Fruit fly (Drosophila melanogaster) whole organism, prepupa: ENCODE results near the gene spir.

Experiments used
- Blimp-1 ChIP-seq: fragments of 200-800 bp; sonication (Bioruptor generic); optimal IDR thresholded peaks from 3 replicates; lab custom pipeline; 2017; ENCODE audit warnings: missing biosample characterization, missing genetic modification characterization, mild to moderate bottlenecking, moderate library complexity, missing genetic modification reagents
- CG10631 ChIP-seq: fragments of 200-800 bp; sonication (Bioruptor generic); optimal IDR thresholded peaks from 2 replicates; lab custom pipeline; 2016; ENCODE audit warnings: missing biosample characterization, missing genetic modification characterization
- CG11762 ChIP-seq: fragments of 200-800 bp; sonication (Bioruptor generic); optimal IDR thresholded peaks from 3 replicates; lab custom pipeline; 2016; ENCODE audit warnings: missing biosample characterization, missing genetic modification characterization; ENCODE audit not compliant: insufficient read depth
- CG15336 ChIP-seq: fragments of 200-800 bp; sonication (Bioruptor generic); IDR thresholded peaks from 2 replicates; pipeline ENCODE4 v1.3.6; 2022; ENCODE audit warnings: missing biosample characterization, missing genetic modification characterization
- CG16779 ChIP-seq: fragments of 200-800 bp; sonication (Bioruptor generic); optimal IDR thresholded peaks from 3 replicates; lab custom pipeline; 2017; ENCODE audit warnings: missing biosample characterization, mild to moderate bottlenecking, missing genetic modification characterization
- CG3032 ChIP-seq: fragments of 200-800 bp; optimal IDR thresholded peaks from 2 replicates; lab custom pipeline; 2019; ENCODE audit warnings: missing biosample characterization, mild to moderate bottlenecking, missing genetic modification characterization, moderate library complexity
- CG31627 ChIP-seq: fragments of 200-800 bp; sonication (Bioruptor generic); optimal IDR thresholded peaks from 3 replicates; lab custom pipeline; 2016; ENCODE audit warnings: missing biosample characterization, missing genetic modification characterization
- CG34406 ChIP-seq: fragments of 200-800 bp; sonication (Bioruptor generic); optimal IDR thresholded peaks from 3 replicates; lab custom pipeline; 2016; ENCODE audit warnings: missing biosample characterization, missing genetic modification characterization
- CG3919 ChIP-seq: fragments of 200-800 bp; sonication (Bioruptor generic); optimal IDR thresholded peaks from 3 replicates; lab custom pipeline; 2016; ENCODE audit warnings: missing biosample characterization, missing genetic modification characterization
- CG4318 ChIP-seq: fragments of 200-800 bp; sonication (Bioruptor generic); optimal IDR thresholded peaks from 3 replicates; lab custom pipeline; 2017; ENCODE audit warnings: missing biosample characterization, mild to moderate bottlenecking, missing genetic modification characterization
- CG6792 ChIP-seq: fragments of 200-800 bp; sonication (Bioruptor generic); optimal IDR thresholded peaks from 3 replicates; lab custom pipeline; 2016; ENCODE audit warnings: missing biosample characterization, missing genetic modification characterization
- CG6808 ChIP-seq: fragments of 200-800 bp; sonication (Bioruptor generic); optimal IDR thresholded peaks from 3 replicates; lab custom pipeline; 2017; ENCODE audit warnings: missing biosample characterization, missing genetic modification characterization, mild to moderate bottlenecking, moderate library complexity, missing genetic modification reagents
- CG6854 ChIP-seq: fragments of 200-800 bp; sonication (Bioruptor generic); optimal IDR thresholded peaks from 2 replicates; lab custom pipeline; 2017; ENCODE audit warnings: missing biosample characterization, mild to moderate bottlenecking, missing genetic modification characterization
- CG7368 ChIP-seq: fragments of 200-800 bp; sonication (Bioruptor generic); optimal IDR thresholded peaks from 3 replicates; lab custom pipeline; 2016; ENCODE audit warnings: missing biosample characterization, missing genetic modification characterization
- CG8319 ChIP-seq: fragments of 200-800 bp; sonication (Bioruptor generic); optimal IDR thresholded peaks from 3 replicates; lab custom pipeline; 2016; ENCODE audit warnings: missing biosample characterization, missing genetic modification characterization
- Eip78C ChIP-seq: fragments of 200-800 bp; sonication (Bioruptor generic); peaks from one replicate; lab custom pipeline; 2016; ENCODE audit warnings: missing biosample characterization, missing genetic modification characterization
- Eip93F ChIP-seq: fragments of 200-800 bp; sonication (Bioruptor generic); optimal IDR thresholded peaks from 2 replicates; lab custom pipeline; 2016; ENCODE audit warnings: missing biosample characterization, mild to moderate bottlenecking, missing genetic modification characterization
- Ets96B ChIP-seq: fragments of 200-800 bp; optimal IDR thresholded peaks from 2 replicates; lab custom pipeline; 2019; ENCODE audit warnings: missing biosample characterization, mild to moderate bottlenecking, missing genetic modification characterization, moderate library complexity
- Gug ChIP-seq: fragments of 200-800 bp; sonication (Bioruptor generic); IDR thresholded peaks from 2 replicates; pipeline ENCODE4 v1.3.6; 2022; ENCODE audit warnings: missing biosample characterization, missing genetic modification characterization
- Hr38 ChIP-seq: sonication (Bioruptor generic); optimal IDR thresholded peaks from 2 replicates; lab custom pipeline; 2016; ENCODE audit warnings: missing biosample characterization, missing genetic modification characterization
- Hr39 ChIP-seq: fragments of 200-800 bp; sonication (Bioruptor generic); optimal IDR thresholded peaks from 2 replicates; lab custom pipeline; 2016; ENCODE audit warnings: missing biosample characterization, missing genetic modification characterization
- Lpt ChIP-seq: fragments of 200-800 bp; sonication (Bioruptor generic); optimal IDR thresholded peaks from 3 replicates; lab custom pipeline; 2016; ENCODE audit warnings: missing biosample characterization, missing genetic modification characterization
- Met ChIP-seq: fragments of 200-800 bp; sonication (Bioruptor generic); optimal IDR thresholded peaks from 3 replicates; lab custom pipeline; 2016; ENCODE audit warnings: missing biosample characterization, missing genetic modification characterization
- OdsH ChIP-seq: fragments of 200-800 bp; sonication (Bioruptor generic); optimal IDR thresholded peaks from 3 replicates; lab custom pipeline; 2016; ENCODE audit warnings: missing biosample characterization, missing genetic modification characterization
- Sox102F ChIP-seq: fragments of 200-800 bp; sonication (Bioruptor generic); optimal IDR thresholded peaks from 2 replicates; lab custom pipeline; 2016; ENCODE audit warnings: missing biosample characterization, mild to moderate bottlenecking, missing genetic modification characterization
- Sox14 ChIP-seq: fragments of 200-800 bp; sonication (Bioruptor generic); optimal IDR thresholded peaks from 3 replicates; lab custom pipeline; 2016; ENCODE audit warnings: missing biosample characterization, missing genetic modification characterization
- Sox15 ChIP-seq: fragments of 200-800 bp; sonication (Bioruptor generic); optimal IDR thresholded peaks from 3 replicates; lab custom pipeline; 2016; ENCODE audit warnings: missing biosample characterization, missing genetic modification characterization
- achi ChIP-seq: fragments of 200-800 bp; sonication (Bioruptor generic); optimal IDR thresholded peaks from 3 replicates; lab custom pipeline; 2016; ENCODE audit warnings: missing biosample characterization, missing genetic modification characterization
- acj6 ChIP-seq: fragments of 200-800 bp; sonication (Bioruptor generic); optimal IDR thresholded peaks from 3 replicates; lab custom pipeline; 2016; ENCODE audit warnings: missing biosample characterization, missing genetic modification characterization
- cyc ChIP-seq: fragments of 200-800 bp; sonication (Bioruptor generic); optimal IDR thresholded peaks from 3 replicates; lab custom pipeline; 2016; ENCODE audit warnings: missing biosample characterization, missing genetic modification characterization
- dac ChIP-seq: fragments of 200-800 bp; sonication (Bioruptor generic); optimal IDR thresholded peaks from 2 replicates; lab custom pipeline; 2017; ENCODE audit warnings: missing biosample characterization, mild to moderate bottlenecking, missing genetic modification characterization
- dsx ChIP-seq: fragments of 200-800 bp; optimal IDR thresholded peaks from 3 replicates; lab custom pipeline; 2019; ENCODE audit warnings: missing biosample characterization, mild to moderate bottlenecking, missing genetic modification characterization, moderate library complexity; ENCODE audit not compliant: poor library complexity, severe bottlenecking
- esn ChIP-seq: fragments of 200-800 bp; sonication (Bioruptor generic); optimal IDR thresholded peaks from 2 replicates; lab custom pipeline; 2016; ENCODE audit warnings: missing biosample characterization, mild to moderate bottlenecking, missing genetic modification characterization, moderate library complexity
- fd59A ChIP-seq: fragments of 200-800 bp; sonication (Bioruptor generic); optimal IDR thresholded peaks from 2 replicates; lab custom pipeline; 2017; ENCODE audit warnings: missing biosample characterization, mild to moderate bottlenecking, missing genetic modification characterization, missing genetic modification reagents
- fd85E ChIP-seq: fragments of 200-800 bp; sonication (Bioruptor generic); optimal IDR thresholded peaks from 3 replicates; lab custom pipeline; 2016; ENCODE audit warnings: missing biosample characterization, missing genetic modification characterization
- net ChIP-seq: fragments of 200-800 bp; sonication (Bioruptor generic); optimal IDR thresholded peaks from 3 replicates; lab custom pipeline; 2016; ENCODE audit warnings: missing biosample characterization, missing genetic modification characterization
- pdm3 ChIP-seq: fragments of 200-800 bp; sonication (Bioruptor generic); optimal IDR thresholded peaks from 3 replicates; lab custom pipeline; 2016; ENCODE audit warnings: missing biosample characterization, missing genetic modification characterization
- salr ChIP-seq, 2 experiments: fragments of 200-800 bp; sonication (Bioruptor generic); optimal IDR thresholded peaks; 3 replicates each; lab custom pipeline; 2016 to 2018; ENCODE audit warnings: missing biosample characterization in 2 of 2, missing genetic modification characterization in 2 of 2, mild to moderate bottlenecking in 1 of 2
- ss ChIP-seq, 2 experiments: fragments of 200-800 bp; sonication (Bioruptor generic); optimal IDR thresholded peaks; 2 replicates in 1 of 2; 3 replicates in 1 of 2; lab custom pipeline; 2017 to 2018; ENCODE audit warnings: mild to moderate bottlenecking in 2 of 2, missing biosample characterization in 2 of 2, missing genetic modification characterization in 2 of 2, moderate library complexity in 1 of 2
- svp ChIP-seq: fragments of 200-800 bp; sonication (Bioruptor generic); peaks from one replicate; lab custom pipeline; 2016; ENCODE audit warnings: missing biosample characterization, missing genetic modification characterization
- topi ChIP-seq: fragments of 200-800 bp; sonication (Bioruptor generic); optimal IDR thresholded peaks from 3 replicates; lab custom pipeline; 2016; ENCODE audit warnings: missing biosample characterization, missing genetic modification characterization

The spir gene

DNA sequence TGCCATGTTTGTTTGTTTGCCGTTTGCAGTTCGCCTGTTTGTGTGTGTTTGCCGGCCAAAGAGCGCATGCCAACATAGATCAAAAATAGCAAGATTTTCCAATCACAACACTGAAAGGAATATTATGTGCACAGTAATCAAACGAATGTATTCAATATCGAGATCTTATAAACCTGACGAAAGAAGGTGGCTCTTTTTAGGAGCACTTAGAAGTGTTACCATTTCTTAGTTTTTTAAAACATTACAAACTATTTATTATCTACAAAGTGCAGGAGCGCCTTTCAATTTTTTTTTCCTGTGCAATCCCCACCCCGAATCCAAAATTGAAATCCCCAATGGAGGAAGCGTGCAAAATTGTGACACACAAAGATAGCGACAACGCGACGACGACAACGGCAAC lies 29.6 kb downstream of the spir start (continued):
- no peak for TF ChIP-seq ss (GFP tag; optimal IDR thresholded peaks at IDR 0.05; lab: Kevin White, UChicago)
- TF ChIP-seq CG6854 (GFP tag; lab: Kevin White, UChicago), result no peak

DNA sequence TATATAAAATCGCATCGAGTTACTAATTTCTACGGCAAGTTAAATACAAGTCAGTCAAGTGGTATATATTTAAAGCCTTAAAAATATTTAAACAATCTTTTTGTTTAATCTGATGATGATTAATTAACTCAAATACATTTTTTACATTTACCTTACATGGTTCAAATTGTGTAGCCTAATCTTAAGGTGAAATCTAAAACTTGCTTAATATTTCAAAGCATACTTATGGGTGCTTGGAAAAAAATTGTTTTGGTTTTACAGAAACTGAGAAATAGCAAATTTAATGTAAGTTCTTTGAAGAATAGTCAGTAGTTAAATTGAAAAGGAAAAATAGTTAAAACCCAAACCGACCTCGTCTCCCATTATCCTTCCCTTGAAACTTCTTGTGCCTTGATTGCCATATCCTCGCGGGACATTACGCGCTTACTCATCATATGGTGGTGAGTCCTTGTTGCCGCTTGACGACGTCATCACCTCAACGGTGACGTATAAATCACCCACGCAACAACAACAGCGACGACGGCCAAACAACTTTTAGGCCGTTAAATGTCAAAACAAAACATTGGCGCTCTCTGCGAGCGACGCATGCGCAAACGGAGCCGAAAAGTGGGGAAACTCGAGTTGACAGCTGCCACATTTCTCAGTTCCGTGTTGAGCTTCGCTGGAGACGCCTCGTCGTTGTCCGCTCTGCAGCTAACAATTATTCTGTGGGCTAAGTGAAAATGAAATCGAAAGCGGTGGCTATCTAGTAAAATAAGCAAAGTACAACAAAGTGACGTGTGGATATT lies 30.4 kb downstream of the spir start:
- TF ChIP-seq fd85E (no peak), Gug (GFP tag; lab: Robert Waterston, UW) (no peak), dac (no peak), CG7368 (GFP tag; lab: Kevin White, UChicago) (no peak), Lpt (no peak), svp (no peak), Sox15 (GFP tag; lab: Kevin White, UChicago) (no peak), net (no peak), cyc (GFP tag; lab: Kevin White, UChicago) (no peak), CG34406 (GFP tag; lab: Kevin White, UChicago) (no peak), Hr39 (GFP tag; lab: Kevin White, UChicago) (no peak), CG15336 (no peak), Ets96B (tag; lab: Kevin White, UChicago) (no peak), Eip78C (GFP tag; lab: Kevin White, UChicago) (no peak), CG8319 (GFP tag; lab: Kevin White, UChicago) (no peak), CG10631 (no peak), CG6792 (no peak), topi (GFP tag; lab: Kevin White, UChicago) (no peak), achi (no peak)

DNA sequence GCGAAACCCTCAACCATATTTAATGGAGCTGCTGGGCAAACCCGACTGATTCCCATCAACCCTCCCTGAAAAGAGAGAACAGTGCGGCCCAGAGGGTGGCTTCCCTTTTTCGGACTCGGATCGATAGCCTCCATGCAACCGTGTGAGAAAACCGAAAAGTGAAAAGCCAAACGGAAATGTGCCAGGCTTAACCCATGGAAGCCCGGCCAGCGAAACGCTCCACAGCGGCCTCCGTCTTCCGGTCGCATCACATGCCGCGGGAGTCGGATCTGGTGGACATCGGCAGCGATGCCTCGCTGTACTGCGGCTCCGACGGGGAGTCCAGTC lies 30.9 kb downstream of the spir start:
- TF ChIP-seq Hr38 (GFP tag; lab: Kevin White, UChicago) (no peak), CG31627 (GFP tag; lab: Kevin White, UChicago) (no peak)

DNA sequence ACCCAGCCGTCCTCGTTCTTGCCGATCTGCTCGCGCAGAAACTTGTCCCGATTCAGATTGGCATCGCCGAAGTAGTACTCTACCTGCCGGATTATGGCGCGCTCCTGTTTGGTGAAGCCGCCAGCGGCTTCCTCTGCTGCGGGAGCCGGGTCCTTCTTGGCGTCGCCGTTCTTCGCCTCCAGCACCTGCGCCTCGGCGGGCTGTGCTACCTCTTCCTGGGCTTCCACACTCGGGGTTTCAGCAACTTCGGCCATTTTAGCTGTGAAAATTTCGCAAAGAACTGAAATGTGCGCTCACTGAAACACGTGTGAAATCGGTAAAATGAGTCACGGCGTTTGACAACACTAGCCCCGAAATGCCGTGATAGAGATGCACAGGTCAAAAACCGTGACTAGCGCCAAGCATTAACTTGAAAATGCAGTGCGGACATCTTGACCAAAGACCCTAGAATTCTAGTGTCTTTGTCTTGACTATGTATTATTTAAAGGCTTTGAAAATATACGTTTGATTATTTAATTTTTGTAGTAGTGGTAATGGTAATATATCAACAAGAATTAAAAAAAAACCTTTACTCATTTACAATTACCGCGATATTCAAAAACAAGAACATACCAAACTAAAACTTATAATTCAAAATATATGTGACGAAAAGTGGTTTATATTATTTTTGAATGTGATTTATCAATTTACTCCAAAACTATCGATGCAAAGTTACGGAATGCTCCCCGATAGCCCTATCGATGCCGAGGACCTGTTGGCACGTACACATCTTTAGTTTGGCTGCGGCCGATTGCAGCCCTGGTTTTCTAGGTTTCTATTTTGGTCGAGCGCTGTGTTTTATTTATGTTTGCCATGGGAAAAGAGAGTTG lies 38.9 kb downstream of the spir start, which contains the start of the genes La and RtGEF:
TSS of gene La (minus strand) at position 342 of the 869 bp plus-strand sequence.
TSS of gene RtGEF (plus strand) at position 764 of the 869 bp plus-strand sequence.
- peak; percentile 66 for TF ChIP-seq esn (GFP tag; lab: Kevin White, UChicago)
- no peak for TF ChIP-seq fd85E
- peak; percentile 19 for TF ChIP-seq CG6808 (GFP tag; lab: Kevin White, UChicago)
- TF ChIP-seq CG4318 (GFP tag; lab: Kevin White, UChicago), result no peak
- peak; percentile 51 for TF ChIP-seq cyc (GFP tag; lab: Kevin White, UChicago)
- no peak for TF ChIP-seq Lpt
- TF ChIP-seq acj6 (GFP tag; lab: Kevin White, UChicago), result peak; percentile 38
- TF ChIP-seq CG6854 (GFP tag; lab: Kevin White, UChicago), result no peak
- no peak for TF ChIP-seq Blimp-1 (GFP tag; lab: Kevin White, UChicago)
- peak; percentile 62 for TF ChIP-seq pdm3 (GFP tag; lab: Kevin White, UChicago)
- peak; percentile 53 for TF ChIP-seq achi
- peak; percentile 28 for TF ChIP-seq CG3032 (tag; lab: Kevin White, UChicago)
- TF ChIP-seq CG16779 (tag; lab: Kevin White, UChicago), result no peak
- TF ChIP-seq Sox14 (GFP tag; lab: Kevin White, UChicago), result peak; percentile 58
- TF ChIP-seq CG15336, result no peak
- no peak for TF ChIP-seq Sox102F (GFP tag; lab: Kevin White, UChicago)
- no peak for TF ChIP-seq fd59A (GFP tag; lab: Kevin White, UChicago)
- peak; percentile 47 for TF ChIP-seq Met (GFP tag; lab: Kevin White, UChicago)
- no peak for TF ChIP-seq dsx (GFP tag; lab: Kevin White, UChicago)
- peak; percentile 15 for TF ChIP-seq CG11762 (GFP tag; lab: Kevin White, UChicago)
- TF ChIP-seq Eip93F (GFP tag; lab: Kevin White, UChicago), result no peak
- TF ChIP-seq CG6792, result peak; percentile 0
- TF ChIP-seq net, result no peak
- TF ChIP-seq ss (GFP tag; optimal IDR thresholded peaks at IDR 0.05; lab: Kevin White, UChicago), result no peak
- TF ChIP-seq salr (GFP tag; optimal IDR thresholded peaks at IDR 0.05; lab: Kevin White, UChicago), result peak in 1 of 2 experiments; percentile 43
- peak; percentile 11 for TF ChIP-seq CG7368 (GFP tag; lab: Kevin White, UChicago)
- TF ChIP-seq CG8319 (GFP tag; lab: Kevin White, UChicago), result peak; percentile 26
- TF ChIP-seq OdsH, result peak; percentile 60
- TF ChIP-seq Gug (GFP tag; lab: Robert Waterston, UW), result no peak
- no peak for TF ChIP-seq Ets96B (tag; lab: Kevin White, UChicago)
- peak; percentile 49 for TF ChIP-seq topi (GFP tag; lab: Kevin White, UChicago)
- TF ChIP-seq CG31627 (GFP tag; lab: Kevin White, UChicago), result peak; percentile 68
- peak; percentile 45 for TF ChIP-seq CG3919 (GFP tag; lab: Kevin White, UChicago)
